Fruit fly (Drosophila melanogaster) whole organism, prepupa: Measurements from ENCODE around the gene Drsl5.

Experiments
- Blimp-1 ChIP-seq: fragments of 200-800 bp; sonication (Bioruptor generic); optimal IDR thresholded peaks from 3 replicates; lab custom pipeline; 2017; ENCODE audit warnings: missing biosample characterization, missing genetic modification characterization, mild to moderate bottlenecking, moderate library complexity, missing genetic modification reagents
- CG10631 ChIP-seq: fragments of 200-800 bp; sonication (Bioruptor generic); optimal IDR thresholded peaks from 2 replicates; lab custom pipeline; 2016; ENCODE audit warnings: missing biosample characterization, missing genetic modification characterization
- CG10669 ChIP-seq: fragments of 200-800 bp; sonication (Bioruptor generic); optimal IDR thresholded peaks from 3 replicates; lab custom pipeline; 2018; ENCODE audit warnings: missing biosample characterization, mild to moderate bottlenecking, missing genetic modification characterization, moderate library complexity
- CG11294 ChIP-seq: fragments of 200-800 bp; sonication (Bioruptor generic); IDR thresholded peaks from 2 replicates; pipeline ENCODE4 v1.3.6; 2022; ENCODE audit warnings: missing biosample characterization, missing genetic modification characterization
- CG11762 ChIP-seq: fragments of 200-800 bp; sonication (Bioruptor generic); optimal IDR thresholded peaks from 3 replicates; lab custom pipeline; 2016; ENCODE audit warnings: missing biosample characterization, missing genetic modification characterization; ENCODE audit not compliant: insufficient read depth
- CG11902 ChIP-seq: fragments of 200-800 bp; sonication (Bioruptor generic); optimal IDR thresholded peaks from 3 replicates; lab custom pipeline; 2016; ENCODE audit warnings: missing biosample characterization, missing genetic modification characterization
- CG15336 ChIP-seq: fragments of 200-800 bp; sonication (Bioruptor generic); IDR thresholded peaks from 2 replicates; pipeline ENCODE4 v1.3.6; 2022; ENCODE audit warnings: missing biosample characterization, missing genetic modification characterization
- CG1621 ChIP-seq: fragments of 200-800 bp; sonication (Bioruptor generic); optimal IDR thresholded peaks from 3 replicates; lab custom pipeline; 2018; ENCODE audit warnings: missing biosample characterization, mild to moderate bottlenecking, missing genetic modification characterization
- CG16779 ChIP-seq: fragments of 200-800 bp; sonication (Bioruptor generic); optimal IDR thresholded peaks from 3 replicates; lab custom pipeline; 2017; ENCODE audit warnings: missing biosample characterization, mild to moderate bottlenecking, missing genetic modification characterization
- CG3032 ChIP-seq: fragments of 200-800 bp; optimal IDR thresholded peaks from 2 replicates; lab custom pipeline; 2019; ENCODE audit warnings: missing biosample characterization, mild to moderate bottlenecking, missing genetic modification characterization, moderate library complexity
- CG31627 ChIP-seq: fragments of 200-800 bp; sonication (Bioruptor generic); optimal IDR thresholded peaks from 3 replicates; lab custom pipeline; 2016; ENCODE audit warnings: missing biosample characterization, missing genetic modification characterization
- CG32006 ChIP-seq: fragments of 200-800 bp; sonication (Bioruptor generic); optimal IDR thresholded peaks from 3 replicates; lab custom pipeline; 2017; ENCODE audit warnings: missing biosample characterization, mild to moderate bottlenecking, missing genetic modification characterization
- CG34406 ChIP-seq: fragments of 200-800 bp; sonication (Bioruptor generic); optimal IDR thresholded peaks from 3 replicates; lab custom pipeline; 2016; ENCODE audit warnings: missing biosample characterization, missing genetic modification characterization
- CG3919 ChIP-seq: fragments of 200-800 bp; sonication (Bioruptor generic); optimal IDR thresholded peaks from 3 replicates; lab custom pipeline; 2016; ENCODE audit warnings: missing biosample characterization, missing genetic modification characterization
- CG4318 ChIP-seq: fragments of 200-800 bp; sonication (Bioruptor generic); optimal IDR thresholded peaks from 3 replicates; lab custom pipeline; 2017; ENCODE audit warnings: missing biosample characterization, mild to moderate bottlenecking, missing genetic modification characterization
- CG6163 ChIP-seq: fragments of 200-800 bp; sonication (Bioruptor generic); IDR thresholded peaks from 3 replicates; pipeline ENCODE4 v1.3.6; 2022; ENCODE audit warnings: missing biosample characterization, missing genetic modification characterization
- CG6276 ChIP-seq: fragments of 200-800 bp; sonication (Bioruptor generic); optimal IDR thresholded peaks from 2 replicates; lab custom pipeline; 2017; ENCODE audit warnings: missing biosample characterization, mild to moderate bottlenecking, missing genetic modification characterization
- CG6792 ChIP-seq: fragments of 200-800 bp; sonication (Bioruptor generic); optimal IDR thresholded peaks from 3 replicates; lab custom pipeline; 2016; ENCODE audit warnings: missing biosample characterization, missing genetic modification characterization
- CG6808 ChIP-seq: fragments of 200-800 bp; sonication (Bioruptor generic); optimal IDR thresholded peaks from 3 replicates; lab custom pipeline; 2017; ENCODE audit warnings: missing biosample characterization, missing genetic modification characterization, mild to moderate bottlenecking, moderate library complexity, missing genetic modification reagents
- CG6854 ChIP-seq: fragments of 200-800 bp; sonication (Bioruptor generic); optimal IDR thresholded peaks from 2 replicates; lab custom pipeline; 2017; ENCODE audit warnings: missing biosample characterization, mild to moderate bottlenecking, missing genetic modification characterization
- CG7368 ChIP-seq: fragments of 200-800 bp; sonication (Bioruptor generic); optimal IDR thresholded peaks from 3 replicates; lab custom pipeline; 2016; ENCODE audit warnings: missing biosample characterization, missing genetic modification characterization
- CG8119 ChIP-seq: fragments of 200-800 bp; sonication (Bioruptor generic); IDR thresholded peaks from 3 replicates; pipeline ENCODE4 v1.3.6; 2022; ENCODE audit warnings: missing biosample characterization, missing genetic modification characterization
- CG8319 ChIP-seq: fragments of 200-800 bp; sonication (Bioruptor generic); optimal IDR thresholded peaks from 3 replicates; lab custom pipeline; 2016; ENCODE audit warnings: missing biosample characterization, missing genetic modification characterization
- CG8632 ChIP-seq: fragments of 200-800 bp; sonication (Bioruptor generic); optimal IDR thresholded peaks from 3 replicates; lab custom pipeline; 2016; ENCODE audit warnings: missing biosample characterization, missing genetic modification characterization
- Eip75B ChIP-seq: fragments of 200-800 bp; sonication (Bioruptor generic); optimal IDR thresholded peaks from 3 replicates; lab custom pipeline; 2016; ENCODE audit warnings: missing biosample characterization, missing genetic modification characterization
- Eip78C ChIP-seq: fragments of 200-800 bp; sonication (Bioruptor generic); peaks from one replicate; lab custom pipeline; 2016; ENCODE audit warnings: missing biosample characterization, missing genetic modification characterization
- Eip93F ChIP-seq: fragments of 200-800 bp; sonication (Bioruptor generic); optimal IDR thresholded peaks from 2 replicates; lab custom pipeline; 2016; ENCODE audit warnings: missing biosample characterization, mild to moderate bottlenecking, missing genetic modification characterization
- Ets21C ChIP-seq: fragments of 200-800 bp; sonication (Bioruptor generic); optimal IDR thresholded peaks from 3 replicates; lab custom pipeline; 2016; ENCODE audit warnings: missing biosample characterization, missing genetic modification characterization
- Ets96B ChIP-seq: fragments of 200-800 bp; optimal IDR thresholded peaks from 2 replicates; lab custom pipeline; 2019; ENCODE audit warnings: missing biosample characterization, mild to moderate bottlenecking, missing genetic modification characterization, moderate library complexity
- Gug ChIP-seq: fragments of 200-800 bp; sonication (Bioruptor generic); IDR thresholded peaks from 2 replicates; pipeline ENCODE4 v1.3.6; 2022; ENCODE audit warnings: missing biosample characterization, missing genetic modification characterization
- Hr38 ChIP-seq: sonication (Bioruptor generic); optimal IDR thresholded peaks from 2 replicates; lab custom pipeline; 2016; ENCODE audit warnings: missing biosample characterization, missing genetic modification characterization
- Hr4 ChIP-seq: fragments of 200-800 bp; sonication (Bioruptor generic); optimal IDR thresholded peaks from 3 replicates; lab custom pipeline; 2016; ENCODE audit warnings: missing biosample characterization, missing genetic modification characterization
- Lpt ChIP-seq: fragments of 200-800 bp; sonication (Bioruptor generic); optimal IDR thresholded peaks from 3 replicates; lab custom pipeline; 2016; ENCODE audit warnings: missing biosample characterization, missing genetic modification characterization
- OdsH ChIP-seq: fragments of 200-800 bp; sonication (Bioruptor generic); optimal IDR thresholded peaks from 3 replicates; lab custom pipeline; 2016; ENCODE audit warnings: missing biosample characterization, missing genetic modification characterization
- Smox ChIP-seq: fragments of 200-800 bp; sonication (Bioruptor generic); optimal IDR thresholded peaks from 3 replicates; lab custom pipeline; 2016; ENCODE audit warnings: missing biosample characterization, missing genetic modification characterization
- Sox102F ChIP-seq: fragments of 200-800 bp; sonication (Bioruptor generic); optimal IDR thresholded peaks from 2 replicates; lab custom pipeline; 2016; ENCODE audit warnings: missing biosample characterization, mild to moderate bottlenecking, missing genetic modification characterization
- Sox14 ChIP-seq: fragments of 200-800 bp; sonication (Bioruptor generic); optimal IDR thresholded peaks from 3 replicates; lab custom pipeline; 2016; ENCODE audit warnings: missing biosample characterization, missing genetic modification characterization
- Sox15 ChIP-seq: fragments of 200-800 bp; sonication (Bioruptor generic); optimal IDR thresholded peaks from 3 replicates; lab custom pipeline; 2016; ENCODE audit warnings: missing biosample characterization, missing genetic modification characterization
- achi ChIP-seq: fragments of 200-800 bp; sonication (Bioruptor generic); optimal IDR thresholded peaks from 3 replicates; lab custom pipeline; 2016; ENCODE audit warnings: missing biosample characterization, missing genetic modification characterization
- acj6 ChIP-seq: fragments of 200-800 bp; sonication (Bioruptor generic); optimal IDR thresholded peaks from 3 replicates; lab custom pipeline; 2016; ENCODE audit warnings: missing biosample characterization, missing genetic modification characterization
- cyc ChIP-seq: fragments of 200-800 bp; sonication (Bioruptor generic); optimal IDR thresholded peaks from 3 replicates; lab custom pipeline; 2016; ENCODE audit warnings: missing biosample characterization, missing genetic modification characterization
- dac ChIP-seq: fragments of 200-800 bp; sonication (Bioruptor generic); optimal IDR thresholded peaks from 2 replicates; lab custom pipeline; 2017; ENCODE audit warnings: missing biosample characterization, mild to moderate bottlenecking, missing genetic modification characterization
- eg ChIP-seq: fragments of 200-800 bp; sonication (Bioruptor generic); IDR thresholded peaks from 3 replicates; pipeline ENCODE4 v1.3.6; 2022; ENCODE audit warnings: missing biosample characterization, missing genetic modification characterization
- esn ChIP-seq: fragments of 200-800 bp; sonication (Bioruptor generic); optimal IDR thresholded peaks from 2 replicates; lab custom pipeline; 2016; ENCODE audit warnings: missing biosample characterization, mild to moderate bottlenecking, missing genetic modification characterization, moderate library complexity
- fd85E ChIP-seq: fragments of 200-800 bp; sonication (Bioruptor generic); optimal IDR thresholded peaks from 3 replicates; lab custom pipeline; 2016; ENCODE audit warnings: missing biosample characterization, missing genetic modification characterization
- fkh ChIP-seq: fragments of 200-800 bp; sonication (Bioruptor generic); optimal IDR thresholded peaks from 3 replicates; lab custom pipeline; 2017; ENCODE audit warnings: missing biosample characterization, mild to moderate bottlenecking, missing genetic modification characterization, moderate library complexity
- lz ChIP-seq: fragments of 200-800 bp; sonication (Bioruptor generic); optimal IDR thresholded peaks from 3 replicates; lab custom pipeline; 2016; ENCODE audit warnings: missing biosample characterization, missing genetic modification characterization
- net ChIP-seq: fragments of 200-800 bp; sonication (Bioruptor generic); optimal IDR thresholded peaks from 3 replicates; lab custom pipeline; 2016; ENCODE audit warnings: missing biosample characterization, missing genetic modification characterization
- pdm3 ChIP-seq: fragments of 200-800 bp; sonication (Bioruptor generic); optimal IDR thresholded peaks from 3 replicates; lab custom pipeline; 2016; ENCODE audit warnings: missing biosample characterization, missing genetic modification characterization
- salr ChIP-seq, 2 experiments: fragments of 200-800 bp; sonication (Bioruptor generic); optimal IDR thresholded peaks; 3 replicates each; lab custom pipeline; 2016 to 2018; ENCODE audit warnings: missing biosample characterization in 2 of 2, missing genetic modification characterization in 2 of 2, mild to moderate bottlenecking in 1 of 2
- spab ChIP-seq: fragments of 200-800 bp; sonication (Bioruptor generic); optimal IDR thresholded peaks from 2 replicates; lab custom pipeline; 2017; ENCODE audit warnings: missing biosample characterization, mild to moderate bottlenecking, missing genetic modification characterization, missing genetic modification reagents
- ss ChIP-seq, 2 experiments: fragments of 200-800 bp; sonication (Bioruptor generic); optimal IDR thresholded peaks; 2 replicates in 1 of 2; 3 replicates in 1 of 2; lab custom pipeline; 2017 to 2018; ENCODE audit warnings: mild to moderate bottlenecking in 2 of 2, missing biosample characterization in 2 of 2, missing genetic modification characterization in 2 of 2, moderate library complexity in 1 of 2
- topi ChIP-seq: fragments of 200-800 bp; sonication (Bioruptor generic); optimal IDR thresholded peaks from 3 replicates; lab custom pipeline; 2016; ENCODE audit warnings: missing biosample characterization, missing genetic modification characterization

Drsl5 gene

dm6 chr3L:3319223-3319643, 2.7 kb downstream of the Drsl5 start, which contains the start of the genes PIG-C, CG12016 and Dpm2:
Gene PIG-C, minus strand, starts transcription at chr3L:3319232.
Gene CG12016, plus strand, starts transcription at chr3L:3319555.
Gene Dpm2, plus strand, starts transcription at chr3L:3319555.
- TF ChIP-seq CG4318 (no peak), Hr4 (peak; percentile 62), CG15336 (GFP tag; lab: Robert Waterston, UW) (no peak), Eip93F (GFP tag; lab: Kevin White, UChicago) (no peak), CG3032 (tag; lab: Kevin White, UChicago) (peak; percentile 74), CG6808 (GFP tag; lab: Kevin White, UChicago) (no peak), Ets21C (peak; percentile 65), CG6854 (no peak), Smox (no peak), CG11294 (GFP tag; lab: Robert Waterston, UW) (no peak), CG11762 (GFP tag; lab: Kevin White, UChicago) (no peak), CG3919 (GFP tag; lab: Kevin White, UChicago) (no peak), Sox102F (GFP tag; lab: Kevin White, UChicago) (no peak), topi (GFP tag; lab: Kevin White, UChicago) (peak; percentile 64), CG7368 (GFP tag; lab: Kevin White, UChicago) (no peak), Hr38 (GFP tag; lab: Kevin White, UChicago) (no peak), CG32006 (GFP tag; lab: Kevin White, UChicago) (no peak), pdm3 (GFP tag; lab: Kevin White, UChicago) (no peak), Eip75B (GFP tag; lab: Kevin White, UChicago) (no peak), CG6792 (peak; percentile 49), fkh (GFP tag; lab: Kevin White, UChicago) (peak; percentile 92), cyc (GFP tag; lab: Kevin White, UChicago) (peak; percentile 70), CG31627 (GFP tag; lab: Kevin White, UChicago) (peak; percentile 85), Sox15 (peak; percentile 54), CG34406 (GFP tag; lab: Kevin White, UChicago) (no peak), ss (GFP tag; optimal IDR thresholded peaks at IDR 0.05; lab: Kevin White, UChicago) (no peak), fd85E (no peak), Blimp-1 (GFP tag; lab: Kevin White, UChicago) (no peak), OdsH (GFP tag; lab: Kevin White, UChicago) (peak; percentile 57), spab (GFP tag; lab: Kevin White, UChicago) (no peak), Lpt (GFP tag; lab: Kevin White, UChicago) (no peak), CG1621 (tag; lab: Kevin White, UChicago) (no peak), CG8632 (GFP tag; lab: Kevin White, UChicago) (peak; percentile 29), CG8119 (no peak), Eip78C (GFP tag; lab: Kevin White, UChicago) (peak; percentile 87), CG8319 (peak; percentile 10), acj6 (GFP tag; lab: Kevin White, UChicago) (peak; percentile 63), CG6163 (GFP tag; lab: Robert Waterston, UW) (no peak; the same call in 1 of the 3 replicates), CG6276 (GFP tag; lab: Kevin White, UChicago) (no peak), lz (GFP tag; lab: Kevin White, UChicago) (peak; percentile 76), CG10669 (no peak), CG10631 (no peak), achi (GFP tag; lab: Kevin White, UChicago) (peak; percentile 36), net (GFP tag; lab: Kevin White, UChicago) (no peak), esn (GFP tag; lab: Kevin White, UChicago) (peak; percentile 77), eg (no peak; the same call in 2 of the 3 replicates), CG16779 (no peak), Gug (peak; percentile 21; the same call in 1 of the 2 replicates), Sox14 (GFP tag; lab: Kevin White, UChicago) (peak; percentile 78), CG11902 (GFP tag; lab: Kevin White, UChicago) (peak; percentile 45), dac (GFP tag; lab: Kevin White, UChicago) (peak; percentile 26), Ets96B (tag; lab: Kevin White, UChicago) (no peak), salr (GFP tag; optimal IDR thresholded peaks at IDR 0.05; lab: Kevin White, UChicago) (peak in 1 of 2 experiments; percentile 33)
